Fruit fly (Drosophila melanogaster) whole organism, embryonic: ENCODE measurements around the gene Ykt6.
A peak's percentile ranks its signal among the peaks of the same experiment; 100 is the strongest.

ENCODE experiments used
- Antp ChIP-seq: fragments of 200-800 bp; sonication (Bioruptor generic); optimal IDR thresholded peaks from 3 replicates; lab custom pipeline; 2016; ENCODE audit warnings: missing biosample characterization, missing genetic modification characterization
- Awh ChIP-seq: fragments of 200-800 bp; sonication (Bioruptor generic); IDR thresholded peaks from 2 replicates; pipeline ENCODE4, ENCODE4 v1.3.6; 2022; ENCODE audit warnings: missing biosample characterization, missing genetic modification characterization
- Bgb ChIP-seq: fragments of 200-800 bp; sonication (Bioruptor generic); IDR thresholded peaks from 2 replicates; pipeline ENCODE4 v1.3.6; 2022; ENCODE audit warnings: missing biosample characterization, missing genetic modification characterization; ENCODE audit not compliant: partially characterized antibody
- C15 ChIP-seq: fragments of 200-800 bp; sonication (Bioruptor generic); IDR thresholded peaks from 3 replicates; pipeline ENCODE4 v1.3.6; 2022; ENCODE audit warnings: missing biosample characterization, missing genetic modification characterization
- CG10565 ChIP-seq: fragments of 200-800 bp; sonication (Bioruptor generic); optimal IDR thresholded peaks from 3 replicates; lab custom pipeline; 2016; ENCODE audit warnings: missing biosample characterization, mild to moderate bottlenecking, missing genetic modification characterization
- CG13287 ChIP-seq: fragments of 200-800 bp; sonication (Bioruptor generic); IDR thresholded peaks from 2 replicates; pipeline ENCODE4 v1.3.6; 2022; ENCODE audit warnings: missing biosample characterization, missing genetic modification characterization; ENCODE audit not compliant: partially characterized antibody
- CG13775 ChIP-seq: fragments of 200-800 bp; sonication (Bioruptor generic); optimal IDR thresholded peaks from 3 replicates; lab custom pipeline; 2017; ENCODE audit warnings: missing biosample characterization, mild to moderate bottlenecking, missing genetic modification characterization
- CG15479 ChIP-seq: fragments of 200-800 bp; sonication (Bioruptor generic); optimal IDR thresholded peaks from 3 replicates; lab custom pipeline; 2019; ENCODE audit warnings: missing biosample characterization, mild to moderate bottlenecking, missing genetic modification characterization, moderate library complexity
- CG15514 ChIP-seq: fragments of 200-800 bp; sonication (Bioruptor generic); optimal IDR thresholded peaks from 3 replicates; lab custom pipeline; 2017; ENCODE audit warnings: missing biosample characterization, missing genetic modification characterization, mild to moderate bottlenecking, moderate library complexity, missing genetic modification reagents
- CG16779 ChIP-seq: fragments of 200-800 bp; sonication (Bioruptor generic); IDR thresholded peaks from 2 replicates; pipeline ENCODE4 v1.3.6; 2022; ENCODE audit warnings: missing biosample characterization, missing genetic modification characterization
- CG18764 ChIP-seq: fragments of 200-800 bp; sonication (Bioruptor generic); optimal IDR thresholded peaks from 3 replicates; lab custom pipeline; 2016; ENCODE audit warnings: missing biosample characterization, missing genetic modification characterization
- CG31224 ChIP-seq: fragments of 200-800 bp; sonication (Bioruptor generic); IDR thresholded peaks from 2 replicates; pipeline ENCODE4 v1.3.6; 2022; ENCODE audit warnings: missing biosample characterization, missing genetic modification characterization
- CG31365 ChIP-seq: fragments of 200-800 bp; sonication (Bioruptor generic); optimal IDR thresholded peaks from 2 replicates; lab custom pipeline; 2018; ENCODE audit warnings: missing biosample characterization, mild to moderate bottlenecking, missing genetic modification characterization
- CG3838 ChIP-seq: fragments of 200-800 bp; sonication (Bioruptor generic); optimal IDR thresholded peaks from 3 replicates; lab custom pipeline; 2016; ENCODE audit warnings: missing biosample characterization, missing genetic modification characterization
- CG3995 ChIP-seq: fragments of 200-800 bp; sonication (Bioruptor generic); optimal IDR thresholded peaks from 3 replicates; lab custom pipeline; 2016; ENCODE audit warnings: missing biosample characterization, missing genetic modification characterization
- CG42726 ChIP-seq: fragments of 200-800 bp; sonication (Bioruptor generic); IDR thresholded peaks from 2 replicates; pipeline ENCODE4 v1.3.6; 2022; ENCODE audit warnings: missing biosample characterization, missing genetic modification characterization; ENCODE audit not compliant: partially characterized antibody
- CG4617 ChIP-seq: fragments of 200-800 bp; sonication (Bioruptor generic); optimal IDR thresholded peaks from 3 replicates; lab custom pipeline; 2016; ENCODE audit warnings: missing biosample characterization, missing genetic modification characterization, borderline replicate concordance
- CG5245 ChIP-seq: fragments of 200-800 bp; sonication (Bioruptor generic); optimal IDR thresholded peaks from 3 replicates; lab custom pipeline; 2016; ENCODE audit warnings: missing biosample characterization, missing genetic modification characterization
- CG6654 ChIP-seq: fragments of 200-800 bp; sonication (Bioruptor generic); optimal IDR thresholded peaks from 2 replicates; lab custom pipeline; 2017; ENCODE audit warnings: missing biosample characterization, mild to moderate bottlenecking, missing genetic modification characterization
- CoRest ChIP-seq: fragments of 200-800 bp; sonication (Bioruptor generic); optimal IDR thresholded peaks from 3 replicates; lab custom pipeline; 2018; ENCODE audit warnings: missing biosample characterization, mild to moderate bottlenecking, missing genetic modification characterization, moderate library complexity
- CrebB ChIP-seq: fragments of 200-800 bp; sonication (Bioruptor generic); optimal IDR thresholded peaks from 3 replicates; lab custom pipeline; 2018; ENCODE audit warnings: missing biosample characterization, mild to moderate bottlenecking, missing genetic modification characterization
- Dek ChIP-seq: fragments of 200-800 bp; sonication (Bioruptor generic); optimal IDR thresholded peaks from 3 replicates; lab custom pipeline; 2019; ENCODE audit warnings: missing biosample characterization, mild to moderate bottlenecking, missing genetic modification characterization, moderate library complexity
- Dip3 ChIP-seq: fragments of 200-800 bp; sonication (Bioruptor generic); optimal IDR thresholded peaks from 3 replicates; lab custom pipeline; 2016; ENCODE audit warnings: missing biosample characterization, missing genetic modification characterization
- Doc2 ChIP-seq: fragments of 200-800 bp; sonication (Bioruptor generic); IDR thresholded peaks from 2 replicates; pipeline ENCODE4 v1.3.6; 2022; ENCODE audit warnings: missing biosample characterization, missing genetic modification characterization
- E2f2 ChIP-seq: fragments of 200-800 bp; sonication (Bioruptor generic); IDR thresholded peaks from 2 replicates; pipeline ENCODE4 v1.3.6; 2022; ENCODE audit warnings: missing biosample characterization, missing genetic modification characterization
- ERR ChIP-seq: fragments of 200-800 bp; sonication (Bioruptor generic); optimal IDR thresholded peaks from 2 replicates; lab custom pipeline; 2016; ENCODE audit warnings: missing biosample characterization, missing genetic modification characterization
- Ets65A ChIP-seq: fragments of 200-800 bp; sonication (Bioruptor generic); peaks from one replicate; lab custom pipeline; 2016; ENCODE audit warnings: missing biosample characterization, missing genetic modification characterization
- HLH54F ChIP-seq: fragments of 200-800 bp; sonication (Bioruptor generic); optimal IDR thresholded peaks from 3 replicates; lab custom pipeline; 2016; ENCODE audit warnings: missing biosample characterization, missing genetic modification characterization
- HmgZ ChIP-seq: fragments of 200-800 bp; sonication (Bioruptor generic); optimal IDR thresholded peaks from 2 replicates; lab custom pipeline; 2018; ENCODE audit warnings: missing biosample characterization, mild to moderate bottlenecking, missing genetic modification characterization
- Hr3 ChIP-seq: fragments of 200-800 bp; sonication (Bioruptor generic); optimal IDR thresholded peaks from 3 replicates; lab custom pipeline; 2016; ENCODE audit warnings: missing biosample characterization, missing genetic modification characterization
- Hsf ChIP-seq: fragments of 200-800 bp; sonication (Bioruptor generic); optimal IDR thresholded peaks from 3 replicates; lab custom pipeline; 2016; ENCODE audit warnings: missing biosample characterization, missing genetic modification characterization
- Lhr ChIP-seq: fragments of 200-800 bp; sonication (Bioruptor generic); optimal IDR thresholded peaks from 3 replicates; lab custom pipeline; 2017; ENCODE audit warnings: mild to moderate bottlenecking, missing biosample characterization, missing genetic modification reagents, missing genetic modification characterization
- Max ChIP-seq: fragments of 200-800 bp; sonication (Bioruptor generic); optimal IDR thresholded peaks from 2 replicates; lab custom pipeline; 2016; ENCODE audit warnings: missing biosample characterization, mild to moderate bottlenecking, missing genetic modification characterization
- NK7.1 ChIP-seq: fragments of 200-800 bp; sonication (Bioruptor generic); optimal IDR thresholded peaks from 3 replicates; lab custom pipeline; 2016; ENCODE audit warnings: missing biosample characterization, missing genetic modification characterization
- Side ChIP-seq: fragments of 200-800 bp; sonication (Bioruptor generic); optimal IDR thresholded peaks from 2 replicates; lab custom pipeline; 2016; ENCODE audit warnings: missing biosample characterization, missing genetic modification characterization
- ab ChIP-seq: fragments of 200-800 bp; sonication (Bioruptor generic); optimal IDR thresholded peaks from 2 replicates; lab custom pipeline; 2016; ENCODE audit warnings: missing biosample characterization, missing genetic modification characterization
- chinmo ChIP-seq: fragments of 200-800 bp; sonication (Bioruptor generic); IDR thresholded peaks from 4 replicates; pipeline ENCODE4 v1.3.6; 2022; ENCODE audit warnings: missing biosample characterization, missing genetic modification characterization; ENCODE audit not compliant: partially characterized antibody
- cwo ChIP-seq: fragments of 200-800 bp; sonication (Bioruptor generic); optimal IDR thresholded peaks from 3 replicates; lab custom pipeline; 2017; ENCODE audit warnings: missing biosample characterization, missing genetic modification characterization, mild to moderate bottlenecking, moderate library complexity, missing genetic modification reagents
- en ChIP-seq: fragments of 200-800 bp; sonication (Bioruptor generic); optimal IDR thresholded peaks from 2 replicates; lab custom pipeline; 2016; ENCODE audit warnings: missing biosample characterization, missing genetic modification characterization
- knrl ChIP-seq: fragments of 200-800 bp; sonication (Bioruptor generic); IDR thresholded peaks from 3 replicates; pipeline ENCODE4 v1.3.6; 2022; ENCODE audit warnings: missing biosample characterization, missing genetic modification characterization; ENCODE audit not compliant: partially characterized antibody
- org-1 ChIP-seq: fragments of 200-800 bp; sonication (Bioruptor generic); optimal IDR thresholded peaks from 2 replicates; lab custom pipeline; 2017; ENCODE audit warnings: missing biosample characterization, missing genetic modification characterization
- peb ChIP-seq: fragments of 200-800 bp; sonication (Bioruptor generic); IDR thresholded peaks from 2 replicates; pipeline ENCODE4 v1.3.6; 2022; ENCODE audit warnings: missing biosample characterization, missing genetic modification characterization
- ranshi ChIP-seq: fragments of 200-800 bp; sonication (Bioruptor generic); IDR thresholded peaks from 2 replicates; pipeline ENCODE4 v1.3.6; 2022; ENCODE audit warnings: missing biosample characterization, missing genetic modification characterization
- run ChIP-seq: fragments of 200-800 bp; sonication (Bioruptor generic); optimal IDR thresholded peaks from 3 replicates; lab custom pipeline; 2018; ENCODE audit warnings: missing biosample characterization, mild to moderate bottlenecking, missing genetic modification characterization
- sob ChIP-seq: fragments of 200-800 bp; sonication (Bioruptor generic); IDR thresholded peaks from 2 replicates; pipeline ENCODE4 v1.3.6; 2022; ENCODE audit warnings: missing biosample characterization, missing genetic modification characterization
- sug ChIP-seq: fragments of 200-800 bp; optimal IDR thresholded peaks from 2 replicates; lab custom pipeline; 2019; ENCODE audit warnings: missing biosample characterization, mild to moderate bottlenecking, missing genetic modification characterization, moderate library complexity
- tio ChIP-seq: fragments of 200-800 bp; sonication (Bioruptor generic); optimal IDR thresholded peaks from 2 replicates; lab custom pipeline; 2017; ENCODE audit warnings: missing biosample characterization, missing genetic modification characterization, inconsistent platforms
- trem ChIP-seq: fragments of 200-800 bp; optimal IDR thresholded peaks from 3 replicates; lab custom pipeline; 2019; ENCODE audit warnings: missing biosample characterization, mild to moderate bottlenecking, missing genetic modification characterization, moderate library complexity
- vvl ChIP-seq: fragments of 200-800 bp; sonication (Bioruptor generic); IDR thresholded peaks from 2 replicates; pipeline ENCODE4 v1.3.6; 2022; ENCODE audit warnings: missing biosample characterization, missing genetic modification characterization

Ykt6 gene

dm6 chrX:7901153-7902038, 18.8 kb upstream of the Ykt6 start, which contains the start of the genes RpS6 and bys (continued):
- TF ChIP-seq en (GFP tag; lab: Kevin White, UChicago): no peak
- no peak for TF ChIP-seq tio
- TF ChIP-seq ERR (GFP tag; lab: Kevin White, UChicago): no peak
- TF ChIP-seq CG15479 (GFP tag; lab: Kevin White, UChicago): peak; percentile 26
- TF ChIP-seq CG6654: no peak
- peak; percentile 14 for TF ChIP-seq Lhr (GFP tag; lab: Kevin White, UChicago)
- peak; percentile 22 for TF ChIP-seq CG3995 (GFP tag; lab: Kevin White, UChicago)
- peak; percentile 22 for TF ChIP-seq HLH54F (GFP tag; lab: Kevin White, UChicago)
- peak; percentile 46 for TF ChIP-seq CrebB (tag; lab: Kevin White, UChicago)
- TF ChIP-seq Ets65A (GFP tag; lab: Kevin White, UChicago): peak; percentile 37
- no peak for TF ChIP-seq C15
- peak; percentile 89; the same call in 1 of the 2 replicates for TF ChIP-seq CG42726 (GFP tag; lab: Robert Waterston, UW)
- TF ChIP-seq cwo: peak; percentile 60
- peak; percentile 83 for TF ChIP-seq knrl
- no peak for TF ChIP-seq Dek (tag; lab: Kevin White, UChicago)
- peak; percentile 9; the same call in 1 of the 2 replicates for TF ChIP-seq E2f2
- TF ChIP-seq CoRest (tag; lab: Kevin White, UChicago): peak; percentile 57
- TF ChIP-seq Dip3: peak; percentile 28
- TF ChIP-seq CG16779 (GFP tag; lab: Robert Waterston, UW): peak; percentile 65
- TF ChIP-seq chinmo (GFP tag; lab: Robert Waterston, UW): peak; percentile 59; the same call in 1 of the 4 replicates
- peak; percentile 66 for TF ChIP-seq CG13775 (GFP tag; lab: Kevin White, UChicago)
- TF ChIP-seq sob (GFP tag; lab: Robert Waterston, UW): peak; percentile 73
- no peak for TF ChIP-seq NK7.1
- TF ChIP-seq CG5245 (GFP tag; lab: Kevin White, UChicago): peak; percentile 19
- TF ChIP-seq sug (tag; lab: Kevin White, UChicago): no peak
- TF ChIP-seq Hsf: peak; percentile 33
- peak; percentile 39 for TF ChIP-seq ranshi
- no peak for TF ChIP-seq CG10565
- TF ChIP-seq CG18764 (GFP tag; lab: Kevin White, UChicago): no peak
- TF ChIP-seq CG13287 (GFP tag; lab: Robert Waterston, UW): peak; percentile 76
- peak; percentile 84 for TF ChIP-seq Bgb (GFP tag; lab: Robert Waterston, UW)
- TF ChIP-seq CG4617: peak; percentile 19
- no peak for TF ChIP-seq Doc2 (GFP tag; lab: Robert Waterston, UW)
- 0 out of 2 replicates have a peak, but pooled peaks have one; percentile 32 for TF ChIP-seq CG31224 (GFP tag; lab: Robert Waterston, UW)
- TF ChIP-seq Awh: peak; percentile 43; the same call in 1 of the 2 replicates
- peak; percentile 7 for TF ChIP-seq run (tag; lab: Kevin White, UChicago)
- TF ChIP-seq ab (GFP tag; lab: Kevin White, UChicago): no peak
- TF ChIP-seq CG3838: no peak
- peak; percentile 74 for TF ChIP-seq Max (GFP tag; lab: Kevin White, UChicago)
- TF ChIP-seq HmgZ (tag; lab: Kevin White, UChicago): no peak
- TF ChIP-seq Hr3 (GFP tag; lab: Kevin White, UChicago): peak; percentile 36
- peak; percentile 23 for TF ChIP-seq Side
- peak; percentile 22 for TF ChIP-seq CG15514
- no peak for TF ChIP-seq peb
- TF ChIP-seq trem: no peak
- peak; percentile 31; the same call in 1 of the 2 replicates for TF ChIP-seq vvl (GFP tag; lab: Robert Waterston, UW)
- peak; percentile 35 for TF ChIP-seq Antp
- no peak for TF ChIP-seq org-1
- TF ChIP-seq CG31365: peak; percentile 6
